Worm (Caenorhabditis elegans): Measurements from ENCODE around the gene F28C1.1.

DNA sequence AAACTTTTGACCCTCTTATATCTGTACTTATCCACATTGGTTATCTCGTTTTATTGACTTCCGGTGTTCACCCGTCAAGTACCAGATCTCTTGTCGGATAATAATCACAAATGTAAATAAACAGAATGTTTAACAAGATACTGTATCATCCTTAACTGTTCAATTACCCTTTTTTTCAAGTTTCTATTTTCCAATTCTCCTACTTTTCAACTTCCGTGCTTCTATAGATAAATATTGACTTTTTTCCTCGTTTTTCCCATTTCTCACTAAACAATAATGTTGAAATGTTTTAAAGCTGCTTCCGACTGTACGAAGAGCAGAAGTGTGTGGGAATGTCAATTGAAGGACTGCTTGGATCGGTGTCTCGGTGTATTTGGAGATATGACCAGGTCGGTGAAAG is 36.3 kb downstream of the F28C1.1 start, which contains the start of gene inx-11:
- TF ChIP-seq ama-1 (optimal IDR thresholded peaks at IDR 0.05) (no peak), tra-4 (tag; optimal IDR thresholded peaks at IDR 0.05) (no peak), hmbx-1 (tag; optimal IDR thresholded peaks at IDR 0.05) (no peak), flt-1 (GFP tag; IDR thresholded peaks at IDR 0.05) (no peak), tbx-11 (GFP tag; IDR thresholded peaks at IDR 0.05) (no peak), ceh-13 (GFP tag; optimal IDR thresholded peaks at IDR 0.05) (no peak), sea-1 (GFP tag; conservative IDR thresholded peaks at IDR 0.05) (no peak), tbx-37 (GFP tag; conservative IDR thresholded peaks at IDR 0.05) (no peak), ceh-36 (tag; optimal IDR thresholded peaks at IDR 0.05) (no peak)
